Fruit fly (Drosophila melanogaster) whole organism, pupa: ENCODE measurements around the gene Polr2J.

Experiments used
- CG15710 ChIP-seq: fragments of 200-800 bp; sonication (Bioruptor generic); optimal IDR thresholded peaks from 2 replicates; lab custom pipeline; 2018; ENCODE audit warnings: missing biosample characterization, mild to moderate bottlenecking, missing genetic modification characterization, moderate library complexity
- CG17806 ChIP-seq: fragments of 200-800 bp; sonication (Bioruptor generic); optimal IDR thresholded peaks from 2 replicates; lab custom pipeline; 2018; ENCODE audit warnings: missing biosample characterization, mild to moderate bottlenecking, missing genetic modification characterization, moderate library complexity
- CG32121 ChIP-seq: fragments of 200-800 bp; sonication (Bioruptor generic); IDR thresholded peaks from 2 replicates; pipeline ENCODE4 v1.3.6; 2022; ENCODE audit warnings: missing biosample characterization, missing genetic modification characterization
- CG8159 ChIP-seq: fragments of 200-800 bp; sonication (Bioruptor generic); optimal IDR thresholded peaks from 3 replicates; lab custom pipeline; 2018; ENCODE audit warnings: missing biosample characterization, mild to moderate bottlenecking, missing genetic modification characterization, moderate library complexity
- CG8301 ChIP-seq: fragments of 200-800 bp; sonication (Bioruptor generic); optimal IDR thresholded peaks from 2 replicates; lab custom pipeline; 2018; ENCODE audit warnings: missing biosample characterization, mild to moderate bottlenecking, missing genetic modification characterization
- EcR ChIP-seq: fragments of 200-800 bp; sonication (Bioruptor generic); optimal IDR thresholded peaks from 3 replicates; lab custom pipeline; 2019; ENCODE audit warnings: missing biosample characterization, missing genetic modification characterization, mild to moderate bottlenecking, moderate library complexity, missing genetic modification reagents
- Ets98B ChIP-seq: fragments of 200-800 bp; sonication (Bioruptor generic); IDR thresholded peaks from 2 replicates; pipeline ENCODE4 v1.3.6; 2022; ENCODE audit warnings: missing biosample characterization, missing genetic modification characterization
- Pif1B ChIP-seq: fragments of 200-800 bp; sonication (Bioruptor generic); optimal IDR thresholded peaks from 3 replicates; lab custom pipeline; 2016; ENCODE audit warnings: missing biosample characterization, missing genetic modification characterization
- Snoo ChIP-seq: fragments of 200-800 bp; sonication (Bioruptor generic); optimal IDR thresholded peaks from 3 replicates; lab custom pipeline; 2017; ENCODE audit warnings: missing biosample characterization, mild to moderate bottlenecking, missing genetic modification characterization, inconsistent platforms
- fd96Ca ChIP-seq: fragments of 200-800 bp; sonication (Bioruptor generic); IDR thresholded peaks from 3 replicates; pipeline ENCODE4 v1.3.6; 2022; ENCODE audit warnings: missing biosample characterization, missing genetic modification characterization

DNA sequence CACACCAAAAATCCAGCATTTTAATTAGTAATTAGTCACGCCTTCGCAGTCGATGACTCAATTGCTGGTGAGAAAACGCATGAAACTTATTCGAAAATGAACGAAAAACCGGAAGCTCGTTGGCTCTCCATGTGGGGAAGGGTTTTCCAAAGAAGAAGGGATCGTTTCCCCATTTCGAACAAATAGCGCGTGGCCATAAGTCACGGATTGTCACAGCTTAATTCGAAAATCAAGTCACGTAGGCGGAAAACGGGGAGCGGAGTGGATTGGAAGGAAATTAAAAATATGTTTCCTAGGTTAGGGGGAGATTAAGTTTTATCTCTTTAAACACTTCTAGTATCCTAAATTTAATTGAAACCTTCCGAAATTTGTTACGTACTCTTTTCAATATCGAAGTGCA, 28.6 kb downstream of the Polr2J start:
- TF ChIP-seq EcR (no peak), Pif1B (GFP tag; lab: Kevin White, UChicago) (no peak), CG17806 (no peak), fd96Ca (GFP tag; lab: Robert Waterston, UW) (no peak), CG8159 (no peak), CG32121 (GFP tag; lab: Robert Waterston, UW) (no peak), Ets98B (GFP tag; lab: Robert Waterston, UW) (no peak), CG8301 (tag; lab: Kevin White, UChicago) (no peak), Snoo (tag; lab: Kevin White, UChicago) (no peak), CG15710 (tag; lab: Kevin White, UChicago) (no peak)
